Worm (Caenorhabditis elegans) whole organism, late embryonic: ENCODE results near the gene ptrg-1.

Source experiments
- C08G9.2 ChIP-seq: sonication (generic microtip); optimal IDR thresholded peaks from 2 replicates; lab custom pipeline; 2016; ENCODE audit warnings: mild to moderate bottlenecking, missing genetic modification characterization, moderate library complexity, missing compliant biosample characterization
- C38D4.7 ChIP-seq: fragments of 200-800 bp; sonication (Bioruptor generic); optimal IDR thresholded peaks from 2 replicates; lab custom pipeline; 2018; ENCODE audit warnings: mild to moderate bottlenecking, missing genetic modification characterization, moderate library complexity, missing compliant biosample characterization
- F13H6.1 ChIP-seq: sonication (generic microtip); optimal IDR thresholded peaks from 2 replicates; lab custom pipeline; 2016; ENCODE audit warnings: missing genetic modification characterization, missing compliant biosample characterization
- ama-1 ChIP-seq: fragments of 150-350 bp; optimal IDR thresholded peaks from 2 replicates; lab custom pipeline; 2014
- ceh-19 ChIP-seq: fragments of 200-800 bp; sonication (Bioruptor generic); optimal IDR thresholded peaks from 2 replicates; lab custom pipeline; 2018; ENCODE audit warnings: mild to moderate bottlenecking, missing genetic modification characterization, missing compliant biosample characterization
- ceh-22 ChIP-seq: sonication (generic microtip); optimal IDR thresholded peaks from 2 replicates; lab custom pipeline; 2017; ENCODE audit warnings: missing biosample characterization, missing genetic modification characterization
- ceh-30 ChIP-seq: fragments of 150-350 bp; optimal IDR thresholded peaks from 2 replicates; lab custom pipeline; 2014; ENCODE audit warnings: missing biosample characterization, missing genetic modification characterization
- ceh-31 ChIP-seq: sonication (generic microtip); optimal IDR thresholded peaks from 2 replicates; lab custom pipeline; 2016; ENCODE audit warnings: missing genetic modification characterization, missing compliant biosample characterization
- ceh-34 ChIP-seq: sonication (generic microtip); optimal IDR thresholded peaks from 2 replicates; lab custom pipeline; 2016; ENCODE audit warnings: mild to moderate bottlenecking, missing genetic modification characterization, missing compliant biosample characterization
- ceh-48 ChIP-seq: sonication (generic microtip); optimal IDR thresholded peaks from 2 replicates; lab custom pipeline; 2016; ENCODE audit warnings: missing genetic modification characterization, inconsistent platforms, missing compliant biosample characterization
- dmd-4 ChIP-seq: sonication (generic microtip); optimal IDR thresholded peaks from 2 replicates; lab custom pipeline; 2016; ENCODE audit warnings: borderline replicate concordance, missing genetic modification characterization, missing compliant biosample characterization
- elt-2 ChIP-seq: sonication (generic microtip); optimal IDR thresholded peaks from 2 replicates; lab custom pipeline; 2016; ENCODE audit warnings: missing genetic modification reagents, missing genetic modification characterization, missing compliant biosample characterization
- fax-1 ChIP-seq: sonication (generic microtip); optimal IDR thresholded peaks from 2 replicates; lab custom pipeline; 2016; ENCODE audit warnings: missing genotype, missing genetic modification characterization, missing compliant biosample characterization
- fkh-10 ChIP-seq: fragments of 150-350 bp; optimal IDR thresholded peaks from 2 replicates; lab custom pipeline; 2014; ENCODE audit warnings: missing biosample characterization, missing genetic modification reagents, missing genetic modification characterization
- fkh-6 ChIP-seq: sonication (generic microtip); optimal IDR thresholded peaks from 2 replicates; lab custom pipeline; 2016; ENCODE audit warnings: missing genetic modification characterization, missing compliant biosample characterization
- gmeb-2 ChIP-seq: sonication (generic microtip); optimal IDR thresholded peaks from 2 replicates; lab custom pipeline; 2016; ENCODE audit warnings: missing genetic modification characterization, inconsistent platforms, missing compliant biosample characterization
- lim-6 ChIP-seq: sonication (generic microtip); optimal IDR thresholded peaks from 2 replicates; lab custom pipeline; 2016; ENCODE audit warnings: missing genetic modification characterization, missing compliant biosample characterization
- lin-11 ChIP-seq: fragments of 200-800 bp; sonication (Bioruptor generic); optimal IDR thresholded peaks from 2 replicates; lab custom pipeline; 2018; ENCODE audit warnings: mild to moderate bottlenecking, missing genetic modification characterization, missing compliant biosample characterization
- madf-2 ChIP-seq: sonication (generic microtip); optimal IDR thresholded peaks from 2 replicates; lab custom pipeline; 2017; ENCODE audit warnings: missing genetic modification characterization, missing compliant biosample characterization
- nhr-11 ChIP-seq: fragments of 150-350 bp; optimal IDR thresholded peaks from 2 replicates; lab custom pipeline; 2014; ENCODE audit warnings: missing biosample characterization, missing genetic modification characterization
- npax-4 ChIP-seq: sonication (generic microtip); optimal IDR thresholded peaks from 2 replicates; lab custom pipeline; 2016; ENCODE audit warnings: missing genetic modification characterization, missing compliant biosample characterization
- pha-4 ChIP-seq: fragments of 150-350 bp; optimal IDR thresholded peaks from 2 replicates; lab custom pipeline; 2018; ENCODE audit warnings: missing biosample characterization, missing genetic modification reagents, missing genetic modification characterization
- sdc-2 ChIP-seq: sonication (generic microtip); optimal IDR thresholded peaks from 2 replicates; lab custom pipeline; 2016; ENCODE audit warnings: missing genotype, missing genetic modification characterization, missing compliant biosample characterization
- sox-2 ChIP-seq: fragments of 200-800 bp; sonication (Bioruptor generic); IDR thresholded peaks from 2 replicates; pipeline ENCODE4 v1.3.6; 2022; ENCODE audit warnings: missing genetic modification reagents, missing genetic modification characterization, missing compliant biosample characterization
- sox-4 ChIP-seq: sonication (generic microtip); optimal IDR thresholded peaks from 2 replicates; lab custom pipeline; 2017; ENCODE audit warnings: mild to moderate bottlenecking, missing genetic modification characterization, inconsistent platforms, missing compliant biosample characterization
- syd-9 ChIP-seq: sonication (generic microtip); optimal IDR thresholded peaks from 2 replicates; lab custom pipeline; 2016; ENCODE audit warnings: mild to moderate bottlenecking, missing genetic modification characterization, moderate library complexity, missing compliant biosample characterization
- ttx-3 ChIP-seq: sonication (generic microtip); optimal IDR thresholded peaks from 2 replicates; lab custom pipeline; 2016; ENCODE audit warnings: missing genetic modification reagents, missing genetic modification characterization, missing compliant biosample characterization
- unc-42 ChIP-seq: sonication (generic microtip); optimal IDR thresholded peaks from 2 replicates; lab custom pipeline; 2016; ENCODE audit warnings: missing genotype, missing genetic modification characterization, missing compliant biosample characterization
- unc-55 ChIP-seq: sonication (generic microtip); optimal IDR thresholded peaks from 2 replicates; lab custom pipeline; 2017; ENCODE audit warnings: missing biosample characterization, missing genetic modification reagents, missing genetic modification characterization
- ztf-16 ChIP-seq: sonication (generic microtip); optimal IDR thresholded peaks from 2 replicates; lab custom pipeline; 2017; ENCODE audit warnings: missing genetic modification characterization, missing compliant biosample characterization

The ptrg-1 gene

DNA sequence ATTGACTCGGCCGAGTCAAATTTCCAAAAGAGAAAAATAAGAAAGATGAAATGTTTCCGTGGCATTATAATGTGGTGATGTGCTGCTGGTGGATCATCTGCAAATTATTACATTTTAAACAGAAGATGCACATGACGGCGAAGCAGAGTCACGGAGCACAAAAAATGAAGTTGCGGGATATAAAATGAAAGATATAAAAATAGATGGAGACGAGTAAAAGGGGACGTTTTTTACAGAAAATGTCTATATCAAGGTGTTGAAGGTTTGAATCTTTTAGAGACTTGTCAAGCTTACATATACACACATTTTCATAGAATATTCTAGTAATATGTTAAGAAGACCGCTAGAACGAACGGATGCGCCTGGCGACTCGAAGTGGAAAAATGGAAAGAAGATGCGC lies at the start of gene ptrg-1:
ptrg-1 (minus strand) TSS at position 101 of the 400 bp plus-strand sequence.
- TF ChIP-seq sox-2 (GFP tag; lab: Robert Waterston, UW) (no peak), pha-4 (tag; lab: Kevin White, UChicago) (no peak), F13H6.1 (no peak), npax-4 (tag; lab: Kevin White, UChicago) (no peak), ceh-31 (tag; lab: Kevin White, UChicago) (no peak), dmd-4 (tag; lab: Kevin White, UChicago) (no peak), fkh-10 (GFP tag; lab: Kevin White, UChicago) (no peak), fax-1 (tag; lab: Kevin White, UChicago) (no peak), ceh-22 (tag; lab: Kevin White, UChicago) (no peak), lin-11 (tag; lab: Kevin White, UChicago) (no peak)

DNA sequence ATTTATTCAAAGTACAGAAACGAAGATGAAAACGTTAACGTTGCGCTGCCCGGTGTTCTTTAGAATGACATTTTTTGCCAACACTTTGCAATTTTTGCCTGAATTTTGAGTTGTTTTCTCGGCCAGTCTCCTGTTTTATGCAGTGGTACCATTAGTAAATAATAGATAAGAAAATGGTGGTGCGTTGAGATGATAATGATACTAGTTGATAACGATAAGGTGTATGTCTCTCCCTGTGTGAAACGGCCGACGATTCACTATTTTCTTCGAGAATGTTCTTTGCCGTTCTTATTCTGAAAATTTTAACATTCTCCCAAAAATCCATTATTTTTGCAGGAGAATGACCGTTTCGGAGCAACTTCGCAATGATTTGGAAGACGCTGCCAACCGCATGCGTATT lies 49.0 kb upstream of the ptrg-1 start, which contains the start of gene tkt-1:
tkt-1 (plus strand) TSS at position 337 of the 400 bp plus-strand sequence.
- TF ChIP-seq gmeb-2 (tag; lab: Kevin White, UChicago) (no peak), elt-2 (tag; lab: Kevin White, UChicago) (peak; percentile 91)
- TF ChIP-seq, all 69 proteins: peak for 1

DNA sequence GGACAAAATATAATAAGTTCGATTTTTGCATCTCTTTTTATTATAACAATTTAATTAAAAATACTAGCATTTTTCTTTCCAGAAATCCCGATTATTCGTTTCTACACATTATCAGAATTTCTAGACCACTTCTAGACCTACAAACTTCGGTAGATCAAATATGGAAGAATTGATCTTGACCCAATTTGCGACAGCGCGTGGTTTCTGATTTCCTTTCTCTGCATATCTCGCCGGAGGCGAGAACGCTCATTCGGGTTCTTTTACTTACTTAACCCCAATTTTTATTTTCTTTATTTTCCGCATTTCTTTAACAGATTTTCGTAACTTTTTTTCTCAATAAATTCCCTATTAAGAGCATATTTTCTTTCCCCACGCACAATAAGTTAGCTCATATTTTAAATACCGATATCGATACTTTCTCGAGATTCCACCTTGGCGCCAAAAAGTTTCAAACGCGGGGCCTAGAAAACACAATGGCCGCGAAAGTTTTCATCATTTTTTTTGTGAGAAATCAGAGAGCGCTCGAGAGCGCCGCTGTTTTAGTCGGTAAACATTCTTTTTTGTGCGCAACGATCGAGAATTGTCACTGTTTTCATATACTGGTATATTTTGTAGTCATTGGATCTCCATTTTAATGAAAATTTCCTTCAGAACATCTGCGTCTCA lies 48.3 kb upstream of the ptrg-1 start:
- no peak for TF ChIP-seq C08G9.2 (tag; lab: Kevin White, UChicago)

DNA sequence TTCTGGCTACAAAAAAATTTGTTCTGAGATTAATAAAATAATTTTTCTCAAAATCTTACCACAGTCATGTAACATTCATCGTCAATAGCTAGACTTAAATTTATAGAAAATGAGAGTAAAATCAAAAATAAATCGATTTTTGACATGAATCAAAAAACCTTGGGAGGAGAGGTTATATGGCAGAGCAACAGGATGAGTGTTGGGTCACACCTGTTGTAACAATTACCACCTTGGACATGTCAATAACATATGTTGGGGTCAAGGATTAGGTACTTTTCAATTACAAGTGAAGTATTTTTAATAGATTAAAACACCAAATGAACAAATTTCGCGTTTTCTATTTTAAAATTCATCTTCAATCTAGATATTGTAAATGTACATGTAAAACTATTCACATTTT lies 47.4 kb upstream of the ptrg-1 start, which contains the start of gene lipl-7:
lipl-7 (minus strand) TSS at position 165 of the 400 bp plus-strand sequence.
- TF ChIP-seq ceh-48 (tag; lab: Kevin White, UChicago) (no peak), lin-11 (tag; lab: Kevin White, UChicago) (no peak), C38D4.7 (GFP tag; lab: Kevin White, UChicago) (no peak), ama-1 (no peak), ceh-19 (GFP tag; lab: Kevin White, UChicago) (no peak), sox-4 (tag; lab: Kevin White, UChicago) (no peak)
- TF ChIP-seq, all 69 proteins: peak for 0

DNA sequence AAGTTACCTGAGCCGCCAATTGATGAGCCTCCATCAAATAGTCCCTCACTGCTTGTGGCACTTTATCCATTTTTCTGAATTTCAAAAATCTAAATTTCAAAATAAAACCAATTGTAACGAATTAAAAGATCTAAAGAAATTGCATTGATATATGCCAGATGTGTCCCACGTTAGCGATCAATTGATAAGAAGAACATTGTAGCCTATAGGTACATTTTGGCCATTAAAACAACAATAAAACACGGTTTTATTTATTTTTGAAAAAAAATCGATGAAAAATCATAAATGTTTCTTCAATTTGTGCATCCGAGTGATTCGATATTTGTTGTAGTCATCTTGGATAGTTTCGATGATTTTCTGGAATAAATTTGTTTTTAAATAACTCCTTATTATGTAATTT lies 44.8 kb upstream of the ptrg-1 start, which contains the start of gene ech-8:
ech-8 (minus strand) TSS at position 132 of the 400 bp plus-strand sequence.
- TF ChIP-seq elt-2 (tag; lab: Kevin White, UChicago) = peak; percentile 44
- TF ChIP-seq madf-2 (tag; lab: Kevin White, UChicago) = no peak
- TF ChIP-seq, all 69 proteins: peak for 1

DNA sequence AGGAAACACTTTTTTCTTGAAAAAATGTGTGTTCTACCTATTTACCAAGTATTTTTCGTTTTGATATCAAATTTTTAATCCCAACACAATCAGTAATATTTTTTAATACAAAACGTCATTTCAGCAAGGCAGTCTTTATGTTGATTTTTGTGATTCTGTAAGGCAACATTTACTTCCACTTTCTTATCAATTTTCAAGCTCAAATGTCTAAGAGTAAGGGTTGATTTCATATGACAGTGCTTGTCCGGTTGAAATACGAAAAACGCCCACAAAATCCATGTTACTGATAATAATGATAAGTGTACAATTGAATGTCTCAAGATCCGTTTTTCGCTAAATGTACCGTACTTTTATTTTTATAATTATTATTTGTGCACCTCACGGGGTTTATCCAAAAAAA lies 41.9 kb upstream of the ptrg-1 start:
- TF ChIP-seq ztf-16 (no peak), fkh-6 (tag; lab: Kevin White, UChicago) (no peak), sox-4 (tag; lab: Kevin White, UChicago) (no peak), nhr-11 (tag; lab: Kevin White, UChicago) (no peak), ttx-3 (tag; lab: Kevin White, UChicago) (no peak), ceh-30 (tag; lab: Kevin White, UChicago) (no peak), ceh-34 (tag; lab: Kevin White, UChicago) (no peak), lin-11 (tag; lab: Kevin White, UChicago) (no peak), unc-42 (tag; lab: Kevin White, UChicago) (no peak), lim-6 (tag; lab: Kevin White, UChicago) (no peak), unc-55 (GFP tag; lab: Kevin White, UChicago) (no peak), sdc-2 (tag; lab: Kevin White, UChicago) (no peak), syd-9 (tag; lab: Kevin White, UChicago) (no peak)
